Fruit fly (Drosophila melanogaster) whole organism, embryonic: ENCODE data around the gene Trxr1.

Source experiments
- Adf1 ChIP-seq: fragments of 200-800 bp; sonication (Bioruptor generic); IDR thresholded peaks from 2 replicates; pipeline ENCODE4 v1.3.6; 2022; ENCODE audit warnings: missing biosample characterization, missing genetic modification characterization
- C15 ChIP-seq: fragments of 200-800 bp; sonication (Bioruptor generic); IDR thresholded peaks from 3 replicates; pipeline ENCODE4 v1.3.6; 2022; ENCODE audit warnings: missing biosample characterization, missing genetic modification characterization
- CG10565 ChIP-seq: fragments of 200-800 bp; sonication (Bioruptor generic); optimal IDR thresholded peaks from 3 replicates; lab custom pipeline; 2016; ENCODE audit warnings: missing biosample characterization, mild to moderate bottlenecking, missing genetic modification characterization
- CG12769 ChIP-seq: fragments of 200-800 bp; sonication (Bioruptor generic); optimal IDR thresholded peaks from 2 replicates; lab custom pipeline; 2019; ENCODE audit warnings: missing biosample characterization, mild to moderate bottlenecking, missing genetic modification characterization, moderate library complexity
- CG13287 ChIP-seq: fragments of 200-800 bp; sonication (Bioruptor generic); IDR thresholded peaks from 2 replicates; pipeline ENCODE4 v1.3.6; 2022; ENCODE audit warnings: missing biosample characterization, missing genetic modification characterization; ENCODE audit not compliant: partially characterized antibody
- CG16815 ChIP-seq: fragments of 200-800 bp; sonication (Bioruptor generic); optimal IDR thresholded peaks from 3 replicates; lab custom pipeline; 2017; ENCODE audit warnings: missing biosample characterization, mild to moderate bottlenecking, missing genetic modification characterization
- CG17328 ChIP-seq: fragments of 200-800 bp; sonication (Bioruptor generic); IDR thresholded peaks from 2 replicates; pipeline ENCODE4 v1.3.6; 2022; ENCODE audit warnings: missing biosample characterization, missing genetic modification characterization
- CG17802 ChIP-seq: fragments of 200-800 bp; sonication (Bioruptor generic); optimal IDR thresholded peaks from 2 replicates; lab custom pipeline; 2018; ENCODE audit warnings: missing biosample characterization, mild to moderate bottlenecking, missing genetic modification characterization, moderate library complexity
- CG1832 ChIP-seq: fragments of 200-800 bp; sonication (Bioruptor generic); optimal IDR thresholded peaks from 2 replicates; lab custom pipeline; 2017; ENCODE audit warnings: missing biosample characterization, mild to moderate bottlenecking, missing genetic modification characterization, inconsistent platforms
- CG32772 ChIP-seq: fragments of 200-800 bp; sonication (Bioruptor generic); IDR thresholded peaks from 2 replicates; pipeline ENCODE4 v1.3.6; 2022; ENCODE audit warnings: missing biosample characterization, missing genetic modification characterization
- CG5245 ChIP-seq: fragments of 200-800 bp; sonication (Bioruptor generic); optimal IDR thresholded peaks from 3 replicates; lab custom pipeline; 2016; ENCODE audit warnings: missing biosample characterization, missing genetic modification characterization
- CG6654 ChIP-seq: fragments of 200-800 bp; sonication (Bioruptor generic); optimal IDR thresholded peaks from 2 replicates; lab custom pipeline; 2017; ENCODE audit warnings: missing biosample characterization, mild to moderate bottlenecking, missing genetic modification characterization
- CG7271 ChIP-seq: fragments of 200-800 bp; sonication (Bioruptor generic); optimal IDR thresholded peaks from 2 replicates; lab custom pipeline; 2018; ENCODE audit warnings: missing biosample characterization, mild to moderate bottlenecking, missing genetic modification characterization, moderate library complexity
- CG7372 ChIP-seq: fragments of 200-800 bp; sonication (Bioruptor generic); IDR thresholded peaks from 2 replicates; pipeline ENCODE4 v1.3.6; 2022; ENCODE audit warnings: missing biosample characterization, missing genetic modification characterization
- CG9876 ChIP-seq: fragments of 200-800 bp; sonication (Bioruptor generic); optimal IDR thresholded peaks from 2 replicates; lab custom pipeline; 2016; ENCODE audit warnings: missing biosample characterization, missing genetic modification characterization
- CG9932 ChIP-seq: fragments of 200-800 bp; sonication (Bioruptor generic); IDR thresholded peaks from 2 replicates; pipeline ENCODE4 v1.3.6; 2022; ENCODE audit warnings: missing biosample characterization, missing genetic modification characterization
- Hmr ChIP-seq: fragments of 200-800 bp; sonication (Bioruptor generic); optimal IDR thresholded peaks from 3 replicates; lab custom pipeline; 2017; ENCODE audit warnings: mild to moderate bottlenecking, missing biosample characterization, missing genetic modification reagents, missing genetic modification characterization
- Med ChIP-seq: fragments of 200-800 bp; sonication (Bioruptor generic); peaks from one replicate; lab custom pipeline; 2016; ENCODE audit warnings: missing biosample characterization, missing genetic modification characterization, mild to moderate bottlenecking, inconsistent platforms, moderate library complexity
- Oaz ChIP-seq: fragments of 200-800 bp; sonication (Bioruptor generic); IDR thresholded peaks from 2 replicates; pipeline ENCODE4 v1.3.6; 2022; ENCODE audit warnings: missing biosample characterization, missing genetic modification characterization
- Rfx ChIP-seq: fragments of 200-800 bp; sonication (Bioruptor generic); IDR thresholded peaks from 2 replicates; pipeline ENCODE4 v1.3.6; 2022; ENCODE audit warnings: missing biosample characterization, missing genetic modification characterization
- Sin3A ChIP-seq: fragments of >200 bp; optimal IDR thresholded peaks from 2 replicates; lab custom pipeline; 2018
- Trl ChIP-seq, 3 experiments: fragments of >200 bp in 2 of 3; fragments of 200-800 bp in 1 of 3; sonication (Bioruptor generic) in 1 of 3; optimal IDR thresholded peaks; 2 replicates in 1 of 3; 3 replicates in 2 of 3; lab custom pipeline; 2016 to 2017; ENCODE audit warnings: missing biosample characterization in 1 of 3, missing genetic modification characterization in 1 of 3
- abd-A ChIP-seq: fragments of 200-800 bp; sonication (Bioruptor generic); optimal IDR thresholded peaks from 3 replicates; lab custom pipeline; 2019; ENCODE audit warnings: missing biosample characterization, mild to moderate bottlenecking, missing genetic modification characterization, moderate library complexity
- chinmo ChIP-seq: fragments of 200-800 bp; sonication (Bioruptor generic); IDR thresholded peaks from 4 replicates; pipeline ENCODE4 v1.3.6; 2022; ENCODE audit warnings: missing biosample characterization, missing genetic modification characterization; ENCODE audit not compliant: partially characterized antibody
- chm ChIP-seq: fragments of 200-800 bp; sonication (Bioruptor generic); IDR thresholded peaks from 2 replicates; pipeline ENCODE4 v1.3.6; 2022; ENCODE audit warnings: missing biosample characterization, missing genetic modification characterization
- ci ChIP-seq: fragments of 200-800 bp; sonication (Bioruptor generic); IDR thresholded peaks from 3 replicates; pipeline ENCODE4 v1.3.6; 2022; ENCODE audit warnings: missing biosample characterization, missing genetic modification characterization
- crol ChIP-seq: fragments of 200-800 bp; sonication (Bioruptor generic); IDR thresholded peaks from 2 replicates; pipeline ENCODE4 v1.3.6; 2022; ENCODE audit warnings: missing biosample characterization, missing genetic modification characterization
- gro ChIP-seq: fragments of 200-800 bp; sonication (Bioruptor generic); optimal IDR thresholded peaks from 2 replicates; lab custom pipeline; 2016; ENCODE audit warnings: missing biosample characterization, missing genetic modification characterization
- klu ChIP-seq: fragments of 200-800 bp; sonication (Bioruptor generic); IDR thresholded peaks from 2 replicates; pipeline ENCODE4 v1.3.6; 2022; ENCODE audit warnings: missing biosample characterization, missing genetic modification characterization
- kni ChIP-seq: fragments of 200-800 bp; sonication (Bioruptor generic); optimal IDR thresholded peaks from 3 replicates; lab custom pipeline; 2017; ENCODE audit warnings: mild to moderate bottlenecking, missing biosample characterization, missing genetic modification reagents, missing genetic modification characterization
- oc ChIP-seq: fragments of 200-800 bp; sonication (Bioruptor generic); optimal IDR thresholded peaks from 2 replicates; lab custom pipeline; 2018; ENCODE audit warnings: missing biosample characterization, mild to moderate bottlenecking, missing genetic modification characterization, moderate library complexity
- onecut ChIP-seq: fragments of 200-800 bp; sonication (Bioruptor generic); IDR thresholded peaks from 2 replicates; pipeline ENCODE4 v1.3.6; 2022; ENCODE audit warnings: missing biosample characterization, missing genetic modification characterization
- pan ChIP-seq, 4 experiments: fragments of >200 bp in 3 of 4; fragments of 200-800 bp in 1 of 4; sonication (Bioruptor generic) in 1 of 4; optimal IDR thresholded peaks in 3 of 4; IDR thresholded peaks in 1 of 4; 2 replicates each; pipeline versions ENCODE4 v1.3.6 to Lab custom; 2017 to 2022; ENCODE audit warnings: missing biosample characterization in 2 of 4, missing genetic modification characterization in 2 of 4, mixed read lengths in 1 of 4
- pfk ChIP-seq: fragments of 200-800 bp; sonication (Bioruptor generic); optimal IDR thresholded peaks from 2 replicates; lab custom pipeline; 2018; ENCODE audit warnings: missing biosample characterization, mild to moderate bottlenecking, missing genetic modification characterization, moderate library complexity
- row ChIP-seq: fragments of 200-800 bp; sonication (Bioruptor generic); IDR thresholded peaks from 3 replicates; pipeline ENCODE4 v1.3.6; 2022; ENCODE audit warnings: missing biosample characterization, missing genetic modification characterization
- scrt ChIP-seq: fragments of 200-800 bp; sonication (Bioruptor generic); optimal IDR thresholded peaks from 2 replicates; lab custom pipeline; 2018; ENCODE audit warnings: missing biosample characterization, mild to moderate bottlenecking, missing genetic modification characterization, moderate library complexity
- sd ChIP-seq: fragments of 200-800 bp; sonication (Bioruptor generic); optimal IDR thresholded peaks from 3 replicates; lab custom pipeline; 2018; ENCODE audit warnings: missing biosample characterization, mild to moderate bottlenecking, missing genetic modification characterization, moderate library complexity
- sens ChIP-seq: fragments of 200-800 bp; sonication (Bioruptor generic); peaks from one replicate; lab custom pipeline; 2016; ENCODE audit warnings: missing biosample characterization, missing genetic modification characterization
- slbo ChIP-seq: fragments of 200-800 bp; sonication (Bioruptor generic); IDR thresholded peaks from 2 replicates; pipeline ENCODE4 v1.3.6; 2022; ENCODE audit warnings: missing biosample characterization, missing genetic modification characterization
- sqz ChIP-seq: fragments of 200-800 bp; sonication (Bioruptor generic); optimal IDR thresholded peaks from 3 replicates; lab custom pipeline; 2018; ENCODE audit warnings: missing biosample characterization, mild to moderate bottlenecking, missing genetic modification characterization
- stc ChIP-seq: fragments of 200-800 bp; sonication (Bioruptor generic); IDR thresholded peaks from 2 replicates; pipeline ENCODE4 v1.3.6; 2022; ENCODE audit warnings: missing biosample characterization, missing genetic modification characterization
- vvl ChIP-seq: fragments of 200-800 bp; sonication (Bioruptor generic); IDR thresholded peaks from 2 replicates; pipeline ENCODE4 v1.3.6; 2022; ENCODE audit warnings: missing biosample characterization, missing genetic modification characterization
- wdn ChIP-seq: fragments of 200-800 bp; sonication (Bioruptor generic); IDR thresholded peaks from 2 replicates; pipeline ENCODE4 v1.3.6; 2022; ENCODE audit warnings: missing biosample characterization, missing genetic modification characterization

Gene Trxr1

dm6 chrX:8194559-8194958 is 47.8 kb upstream of the Trxr1 start (continued):
- no peak for TF ChIP-seq row
- peak; percentile 71 for TF ChIP-seq Med (GFP tag; lab: Kevin White, UChicago)
- peak; percentile 63 for TF ChIP-seq CG12769 (tag; lab: Kevin White, UChicago)
- TF ChIP-seq scrt (GFP tag; lab: Kevin White, UChicago), result no peak
- TF ChIP-seq CG1832 (GFP tag; lab: Kevin White, UChicago), result peak; percentile 47
- TF ChIP-seq CG6654 (GFP tag; lab: Kevin White, UChicago), result peak; percentile 95
- TF ChIP-seq C15 (GFP tag; lab: Robert Waterston, UW), result no peak
- no peak for TF ChIP-seq pfk (GFP tag; lab: Kevin White, UChicago)
- no peak for TF ChIP-seq onecut (GFP tag; lab: Robert Waterston, UW)
- peak; percentile 86 for TF ChIP-seq abd-A
- TF ChIP-seq CG17802, result no peak
- no peak for TF ChIP-seq Oaz (GFP tag; lab: Robert Waterston, UW)
- peak; percentile 55 for TF ChIP-seq sd (tag; lab: Kevin White, UChicago)
- TF ChIP-seq CG17328 (GFP tag; lab: Robert Waterston, UW), result no peak
- peak; percentile 74 for TF ChIP-seq oc (tag; lab: Kevin White, UChicago)
- TF ChIP-seq chm (GFP tag; lab: Robert Waterston, UW), result no peak
- TF ChIP-seq pan (optimal IDR thresholded peaks at IDR 0.05; lab: Kevin White, UChicago), result no peak
- TF ChIP-seq pan (GFP tag; optimal IDR thresholded peaks at IDR 0.05 in 1 of 2, IDR thresholded peaks at IDR 0.05 in 1 of 2), result no peak

DNA sequence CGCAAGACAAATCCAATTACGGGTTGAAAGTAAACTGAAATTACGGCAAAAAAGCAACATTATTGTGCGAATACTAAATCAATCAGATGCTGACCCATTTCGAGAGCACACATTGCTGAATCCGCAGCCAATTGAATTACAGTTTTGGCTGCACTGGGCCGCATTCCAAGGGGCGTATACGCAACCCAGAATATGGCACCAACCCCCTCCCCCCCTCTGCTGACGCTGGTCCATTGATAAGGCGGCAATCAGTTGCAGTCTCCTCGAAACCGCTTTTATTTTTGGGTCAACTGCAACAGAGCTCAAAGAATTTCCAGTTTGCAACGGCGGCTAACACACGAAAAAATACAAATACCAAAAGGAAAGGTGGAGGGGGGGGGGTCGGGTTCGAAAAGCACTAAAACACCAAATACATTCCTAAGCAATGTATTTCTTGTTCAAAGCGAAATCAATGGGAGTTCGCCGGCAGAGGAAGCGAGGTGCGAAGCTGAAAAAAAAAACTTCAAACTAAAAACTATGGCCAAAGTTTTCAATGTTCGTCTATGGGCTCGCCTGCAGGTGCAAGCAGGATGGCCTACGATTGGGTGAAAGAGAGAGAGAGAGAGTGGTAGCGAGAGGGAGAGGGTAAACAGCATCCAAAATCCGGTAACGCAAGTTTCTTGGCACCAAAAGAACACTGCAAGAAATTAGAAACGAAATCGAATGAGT is 46.7 kb upstream of the Trxr1 start:
- TF ChIP-seq pan (optimal IDR thresholded peaks at IDR 0.05; lab: Kevin White, UChicago), result no peak
- TF ChIP-seq pan (GFP tag; optimal IDR thresholded peaks at IDR 0.05 in 1 of 2, IDR thresholded peaks at IDR 0.05 in 1 of 2), result peak in 1 of 2 experiments; percentile 9
- TF ChIP-seq Sin3A (lab: Kevin White, UChicago), result no peak
- TF ChIP-seq CG9876, result no peak
- TF ChIP-seq sens (GFP tag; lab: Kevin White, UChicago), result peak; percentile 26
- no peak for TF ChIP-seq CG7271 (tag; lab: Kevin White, UChicago)
- TF ChIP-seq Rfx (GFP tag; lab: Robert Waterston, UW), result peak; percentile 35; the same call in 1 of the 2 replicates
- TF ChIP-seq stc (GFP tag; lab: Robert Waterston, UW), result no peak
- peak; percentile 26; the same call in 1 of the 3 replicates for TF ChIP-seq ci (GFP tag; lab: Robert Waterston, UW)
- TF ChIP-seq wdn, result no peak
- peak; percentile 39; the same call in 1 of the 2 replicates for TF ChIP-seq slbo (GFP tag; lab: Robert Waterston, UW)
- TF ChIP-seq CG1832 (GFP tag; lab: Kevin White, UChicago), result peak; percentile 62
- TF ChIP-seq CG13287 (GFP tag; lab: Robert Waterston, UW), result no peak
- no peak for TF ChIP-seq CG10565
- peak in 1 of 2 experiments; percentile 10 for TF ChIP-seq Trl (optimal IDR thresholded peaks at IDR 0.05; lab: Kevin White, UChicago)
- no peak for TF ChIP-seq Trl (GFP tag; optimal IDR thresholded peaks at IDR 0.05; lab: Kevin White, UChicago)
- TF ChIP-seq gro (GFP tag; lab: Kevin White, UChicago), result no peak
- TF ChIP-seq CG9932 (GFP tag; lab: Robert Waterston, UW), result peak; percentile 6; the same call in 1 of the 2 replicates
- peak; percentile 60 for TF ChIP-seq sqz (GFP tag; lab: Kevin White, UChicago)
- no peak for TF ChIP-seq klu (GFP tag; lab: Robert Waterston, UW)
- TF ChIP-seq CG5245 (GFP tag; lab: Kevin White, UChicago), result no peak
- peak; percentile 30; the same call in 1 of the 2 replicates for TF ChIP-seq CG32772 (GFP tag; lab: Robert Waterston, UW)
- TF ChIP-seq sd (tag; lab: Kevin White, UChicago), result peak; percentile 95
- TF ChIP-seq Hmr (GFP tag; lab: Kevin White, UChicago), result no peak
- peak; percentile 75; the same call in 1 of the 4 replicates for TF ChIP-seq chinmo (GFP tag; lab: Robert Waterston, UW)
- TF ChIP-seq crol, result peak; percentile 80
- TF ChIP-seq CG16815, result no peak
- TF ChIP-seq Adf1 (GFP tag; lab: Robert Waterston, UW), result 0 out of 2 replicates have a peak, but pooled peaks have one; percentile 21
- TF ChIP-seq CG7372 (GFP tag; lab: Robert Waterston, UW), result peak; percentile 34; the same call in 1 of the 2 replicates
- TF ChIP-seq CG6654 (GFP tag; lab: Kevin White, UChicago), result peak; percentile 94
- 0 out of 2 replicates have a peak, but pooled peaks have one; percentile 8 for TF ChIP-seq vvl (GFP tag; lab: Robert Waterston, UW)
- TF ChIP-seq kni, result peak; percentile 51
